Worm (Caenorhabditis elegans) whole organism, midembryonic: ENCODE data around the gene R05A10.1.

Source experiments
- T22C8.4 ChIP-seq: fragments of 200-800 bp; sonication (Bioruptor generic); IDR thresholded peaks from 2 replicates; pipeline ENCODE4 v1.3.6; 2022; ENCODE audit warnings: missing genetic modification characterization, missing compliant biosample characterization
- cog-1 ChIP-seq: sonication (generic microtip); optimal IDR thresholded peaks from 2 replicates; lab custom pipeline; 2016; ENCODE audit warnings: missing genetic modification characterization, missing compliant biosample characterization
- flt-1 ChIP-seq: fragments of 200-800 bp; sonication (Bioruptor generic); IDR thresholded peaks from 2 replicates; pipeline ENCODE4 v1.3.6; 2022; ENCODE audit warnings: missing genetic modification characterization, missing compliant biosample characterization
- klf-2 ChIP-seq: fragments of 200-800 bp; sonication (Bioruptor generic); conservative IDR thresholded peaks from 2 replicates; pipeline ENCODE4 v1.3.6; 2022; ENCODE audit warnings: missing genetic modification reagents, missing genetic modification characterization, missing compliant biosample characterization
- med-1 ChIP-seq: sonication (generic microtip); optimal IDR thresholded peaks from 2 replicates; lab custom pipeline; 2017; ENCODE audit warnings: missing genetic modification characterization, mild to moderate bottlenecking, missing compliant biosample characterization, antibody characterized with exemption, missing genetic modification reagents; ENCODE audit not compliant: insufficient read depth
- ref-1 ChIP-seq: fragments of 200-800 bp; sonication (Bioruptor generic); conservative IDR thresholded peaks from 2 replicates; pipeline ENCODE4 v1.3.6; 2022; ENCODE audit warnings: missing genetic modification reagents, missing genetic modification characterization, missing compliant biosample characterization
- ztf-23 ChIP-seq: fragments of 200-800 bp; sonication (Bioruptor generic); IDR thresholded peaks from 2 replicates; pipeline ENCODE4 v1.3.6; 2022; ENCODE audit warnings: missing genetic modification reagents, missing genetic modification characterization, missing compliant biosample characterization
- ztf-29 ChIP-seq: fragments of 200-800 bp; sonication (Bioruptor generic); IDR thresholded peaks from 2 replicates; pipeline ENCODE4 v1.3.6; 2022; ENCODE audit warnings: missing genetic modification reagents, missing genetic modification characterization, missing compliant biosample characterization

DNA sequence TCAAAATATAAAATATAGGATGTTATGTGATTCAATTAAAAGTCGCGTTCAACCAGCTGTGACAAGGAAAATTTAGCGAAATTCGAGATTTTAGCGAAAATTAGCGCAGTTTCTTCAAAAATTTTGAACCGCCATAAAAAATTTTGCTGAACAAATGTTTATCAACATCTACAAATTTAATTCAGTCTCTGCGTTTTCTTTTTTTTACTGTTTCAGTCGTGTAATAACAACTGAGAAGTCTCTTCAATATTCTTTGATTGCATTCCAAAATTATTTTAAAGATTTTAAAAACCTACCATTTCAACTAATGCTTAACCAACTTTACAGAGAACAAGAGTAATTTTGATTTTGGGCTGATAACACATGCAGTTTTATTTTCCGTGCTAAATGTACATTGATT lies 18.1 kb upstream of the R05A10.1 start:
- no peak for TF ChIP-seq flt-1 (GFP tag; lab: Robert Waterston, UW)
- TF ChIP-seq klf-2 (GFP tag; lab: Robert Waterston, UW): no peak
- TF ChIP-seq med-1: no peak
- no peak for TF ChIP-seq ref-1 (GFP tag; lab: Robert Waterston, UW)
- no peak for TF ChIP-seq ztf-23
- no peak for TF ChIP-seq cog-1 (tag; lab: Kevin White, UChicago)
- TF ChIP-seq ztf-29 (GFP tag; lab: Robert Waterston, UW): no peak
- no peak for TF ChIP-seq T22C8.4
